Fruit fly (Drosophila melanogaster): ENCODE data around the gene CG31517.

Gene CG31517

DNA sequence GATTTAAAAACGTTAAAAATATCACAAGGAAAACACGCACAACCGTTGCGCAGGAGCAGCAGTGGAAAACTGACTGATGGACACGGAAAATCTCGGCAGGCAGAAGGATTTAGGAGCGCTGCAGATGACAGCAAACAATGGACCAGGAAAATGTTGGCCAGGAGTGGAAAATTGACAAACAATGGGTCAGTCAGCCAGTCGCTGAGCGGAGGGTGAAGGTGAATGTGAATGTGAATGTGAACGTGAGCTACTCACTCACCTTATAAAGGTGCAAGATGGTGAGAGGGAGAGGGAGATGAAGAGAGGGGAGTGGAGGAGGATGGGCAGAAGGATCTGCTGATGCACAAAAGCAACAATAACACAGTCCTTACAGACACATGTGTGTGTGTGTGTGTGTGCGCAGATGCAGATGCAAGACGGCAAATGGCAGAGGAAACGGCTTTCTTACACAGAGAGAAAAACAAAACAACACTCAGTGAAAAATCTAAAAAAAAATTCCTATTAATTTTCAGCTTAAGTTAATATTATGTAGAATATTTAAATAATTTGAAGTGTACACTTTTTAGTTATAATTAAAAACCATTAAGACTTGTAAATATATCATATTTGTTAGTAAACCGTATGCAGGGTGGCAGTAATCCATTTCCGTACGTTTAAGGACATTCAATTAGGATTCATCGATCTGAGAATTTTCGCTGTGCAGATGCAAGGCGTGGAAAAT is 23.7 kb downstream of the CG31517 start (continued):
- TF ChIP-seq gsb (GFP tag; IDR thresholded peaks at IDR 0.05) (no peak), CG15479 (GFP tag; optimal IDR thresholded peaks at IDR 0.05) (peak; percentile 50), tx (GFP tag; optimal IDR thresholded peaks at IDR 0.05) (no peak), Scr (GFP tag; IDR thresholded peaks at IDR 0.05; ENCODE audit: partially characterized antibody) (no peak), Aef1 (GFP tag; IDR thresholded peaks at IDR 0.05) (no peak), H15 (GFP tag; IDR thresholded peaks at IDR 0.05) (no peak), tna (GFP tag; IDR thresholded peaks at IDR 0.05; ENCODE audit: partially characterized antibody) (no peak), bbx (GFP tag; IDR thresholded peaks at IDR 0.05; ENCODE audit: partially characterized antibody) (no peak), h (optimal IDR thresholded peaks at IDR 0.05) (no peak), lilli (GFP tag; optimal IDR thresholded peaks at IDR 0.05) (no peak), YL-1 (GFP tag; optimal IDR thresholded peaks at IDR 0.05) (no peak), CG5180 (GFP tag; optimal IDR thresholded peaks at IDR 0.05) (no peak), amos (GFP tag; IDR thresholded peaks at IDR 0.05; ENCODE audit: partially characterized antibody) (no peak), CG2129 (GFP tag; IDR thresholded peaks at IDR 0.05; ENCODE audit: partially characterized antibody) (no peak), CG13775 (GFP tag; optimal IDR thresholded peaks at IDR 0.05) (peak; percentile 28), tll (GFP tag; optimal IDR thresholded peaks at IDR 0.05) (peak in 1 of 2 experiments; percentile 78), CG4360 (GFP tag; IDR thresholded peaks at IDR 0.05) (0 out of 2 replicates have a peak, but pooled peaks have one; percentile 7), Rfx (GFP tag; IDR thresholded peaks at IDR 0.05) (no peak), ase (GFP tag; IDR thresholded peaks at IDR 0.05) (no peak), HmgZ (tag; optimal IDR thresholded peaks at IDR 0.05) (no peak), bsh (GFP tag; optimal IDR thresholded peaks at IDR 0.05) (peak in 1 of 2 experiments; percentile 12), CG17361 (GFP tag; IDR thresholded peaks at IDR 0.05) (0 out of 3 replicates have a peak, but pooled peaks have one; percentile 27), Lim3 (GFP tag; IDR thresholded peaks at IDR 0.05) (no peak), CG31224 (GFP tag; IDR thresholded peaks at IDR 0.05) (no peak), CG2199 (GFP tag; IDR thresholded peaks at IDR 0.05) (no peak), hbn (GFP tag; IDR thresholded peaks at IDR 0.05; ENCODE audit: partially characterized antibody) (no peak), ind (GFP tag; optimal IDR thresholded peaks at IDR 0.05) (no peak), BEAF-32 (GFP tag; optimal IDR thresholded peaks at IDR 0.05) (no peak), eve (GFP tag; optimal IDR thresholded peaks at IDR 0.05) (no peak), ttk (GFP tag; IDR thresholded peaks at IDR 0.05) (no peak), croc (GFP tag; conservative IDR thresholded peaks at IDR 0.05) (no peak), CG10979 (tag; optimal IDR thresholded peaks at IDR 0.05) (peak; percentile 53), CG31365 (tag; optimal IDR thresholded peaks at IDR 0.05) (no peak), CG15601 (tag; optimal IDR thresholded peaks at IDR 0.05) (no peak), pan (optimal IDR thresholded peaks at IDR 0.05) (no peak), pan (GFP tag; optimal IDR thresholded peaks at IDR 0.05 in 1 of 2, IDR thresholded peaks at IDR 0.05 in 1 of 2) (peak in 1 of 2 experiments; percentile 16), Ets97D (GFP tag; optimal IDR thresholded peaks at IDR 0.05) (no peak), Atf-2 (GFP tag; optimal IDR thresholded peaks at IDR 0.05) (no peak), CG3726 (GFP tag; IDR thresholded peaks at IDR 0.05) (no peak), tio (GFP tag; optimal IDR thresholded peaks at IDR 0.05) (no peak), nom (GFP tag; optimal IDR thresholded peaks at IDR 0.05) (no peak), otp (GFP tag; IDR thresholded peaks at IDR 0.05) (no peak), CG10321 (GFP tag; IDR thresholded peaks at IDR 0.05) (no peak), inv (GFP tag; IDR thresholded peaks at IDR 0.05; ENCODE audit: partially characterized antibody) (no peak), HLH54F (GFP tag; optimal IDR thresholded peaks at IDR 0.05) (no peak), Nf-YC (tag; optimal IDR thresholded peaks at IDR 0.05) (no peak), CG17829 (tag; optimal IDR thresholded peaks at IDR 0.05) (peak; percentile 3), Hr51 (GFP tag; optimal IDR thresholded peaks at IDR 0.05) (no peak), CG11093 (GFP tag; IDR thresholded peaks at IDR 0.05) (no peak)

Data from whole organism, embryonic.